Worm (Caenorhabditis elegans) whole organism, L1 larva: ENCODE results near the gene Y46B2A.3.

Source experiments
- C04F5.9 ChIP-seq: sonication (generic microtip); optimal IDR thresholded peaks from 2 replicates; lab custom pipeline; 2016; ENCODE audit warnings: missing genetic modification characterization, missing compliant biosample characterization
- C16A3.4 ChIP-seq: fragments of 150-350 bp; optimal IDR thresholded peaks from 2 replicates; lab custom pipeline; 2014; ENCODE audit warnings: missing biosample characterization, missing genetic modification characterization
- F16B12.6 ChIP-seq: fragments of 150-350 bp; optimal IDR thresholded peaks from 2 replicates; lab custom pipeline; 2014; ENCODE audit warnings: missing biosample characterization, missing genetic modification characterization
- alr-1 ChIP-seq: fragments of 200-800 bp; sonication (Bioruptor generic); optimal IDR thresholded peaks from 2 replicates; lab custom pipeline; 2018; ENCODE audit warnings: borderline replicate concordance, mild to moderate bottlenecking, missing genetic modification characterization, missing compliant biosample characterization
- ceh-8 ChIP-seq: fragments of 200-800 bp; sonication (Bioruptor generic); optimal IDR thresholded peaks from 2 replicates; lab custom pipeline; 2018; ENCODE audit warnings: mild to moderate bottlenecking, missing genetic modification characterization, moderate library complexity, missing compliant biosample characterization
- ceh-82 ChIP-seq, 3 experiments: fragments of 150-350 bp in 1 of 3; sonication (generic microtip) in 2 of 3; optimal IDR thresholded peaks; 2 replicates each; lab custom pipeline; 2014 to 2017; ENCODE audit warnings: missing biosample characterization in 3 of 3, missing genetic modification characterization in 3 of 3
- ceh-88 ChIP-seq: fragments of 200-800 bp; sonication (Bioruptor generic); IDR thresholded peaks from 2 replicates; pipeline ENCODE4 v1.3.6; 2022; ENCODE audit warnings: missing genetic modification characterization, missing compliant biosample characterization
- ces-1 ChIP-seq: fragments of 150-350 bp; optimal IDR thresholded peaks from 2 replicates; lab custom pipeline; 2014; ENCODE audit warnings: missing biosample characterization, missing genetic modification reagents, missing genetic modification characterization
- dpl-1 ChIP-seq, 3 experiments: fragments of 150-350 bp in 2 of 3; sonication (generic microtip) in 1 of 3; optimal IDR thresholded peaks; 2 replicates each; lab custom pipeline; 2014 to 2017; ENCODE audit warnings: missing biosample characterization in 3 of 3, missing genetic modification characterization in 3 of 3, missing genetic modification reagents in 3 of 3
- dsc-1 ChIP-seq: sonication (generic microtip); optimal IDR thresholded peaks from 2 replicates; lab custom pipeline; 2016; ENCODE audit warnings: mild to moderate bottlenecking, missing genetic modification characterization, missing compliant biosample characterization
- efl-1 ChIP-seq, 4 experiments: fragments of 150-350 bp; optimal IDR thresholded peaks in 3 of 4; peaks in 1 of 4; 1 replicate in 1 of 4; 2 replicates in 3 of 4; lab custom pipeline; 2014; ENCODE audit warnings: missing biosample characterization in 2 of 4, missing genetic modification characterization in 2 of 4, missing genetic modification reagents in 2 of 4
- elt-2 ChIP-seq: sonication (generic microtip); optimal IDR thresholded peaks from 2 replicates; lab custom pipeline; 2016; ENCODE audit warnings: missing genetic modification characterization, mild to moderate bottlenecking, inconsistent platforms, missing compliant biosample characterization, missing genetic modification reagents
- elt-3 ChIP-seq, 6 experiments: fragments of 150-350 bp in 1 of 6; sonication (generic microtip); optimal IDR thresholded peaks; 2 replicates each; lab custom pipeline; 2017 to 2018; ENCODE audit warnings: missing biosample characterization in 6 of 6, missing genetic modification characterization in 6 of 6, inconsistent platforms in 1 of 6
- fkh-8 ChIP-seq: sonication (generic microtip); optimal IDR thresholded peaks from 2 replicates; lab custom pipeline; 2016; ENCODE audit warnings: mild to moderate bottlenecking, missing genetic modification characterization, missing compliant biosample characterization
- fos-1 ChIP-seq: fragments of 150-350 bp; optimal IDR thresholded peaks from 2 replicates; lab custom pipeline; 2014; ENCODE audit warnings: missing biosample characterization, missing genetic modification characterization
- grh-1 ChIP-seq: fragments of 200-800 bp; sonication (Bioruptor generic); IDR thresholded peaks from 2 replicates; pipeline ENCODE4 v1.3.6; 2022; ENCODE audit warnings: missing genetic modification reagents, missing genetic modification characterization, missing compliant biosample characterization
- hpl-2 ChIP-seq: fragments of 150-350 bp; optimal IDR thresholded peaks from 2 replicates; lab custom pipeline; 2014; ENCODE audit warnings: missing biosample characterization, missing genetic modification reagents, missing genetic modification characterization
- lin-14 ChIP-seq: fragments of 200-800 bp; sonication (Bioruptor generic); optimal IDR thresholded peaks from 2 replicates; lab custom pipeline; 2018; ENCODE audit warnings: mild to moderate bottlenecking, missing genetic modification characterization, moderate library complexity, missing compliant biosample characterization
- lin-35 ChIP-seq, 2 experiments: fragments of 150-350 bp; optimal IDR thresholded peaks; 2 replicates each; lab custom pipeline; 2014; ENCODE audit warnings: missing biosample characterization in 2 of 2, missing genetic modification characterization in 2 of 2, missing genetic modification reagents in 2 of 2
- lin-39 ChIP-seq: fragments of 150-350 bp; optimal IDR thresholded peaks from 2 replicates; lab custom pipeline; 2014; ENCODE audit warnings: missing biosample characterization, missing genetic modification reagents, missing genetic modification characterization
- mab-9 ChIP-seq: fragments of 200-800 bp; sonication (Bioruptor generic); IDR thresholded peaks from 2 replicates; pipeline ENCODE4 v1.3.6; 2022; ENCODE audit warnings: missing genetic modification reagents, missing genetic modification characterization, missing compliant biosample characterization
- mdl-1 ChIP-seq, 2 experiments: fragments of 150-350 bp; optimal IDR thresholded peaks; 2 replicates each; lab custom pipeline; 2014 to 2017; ENCODE audit warnings: missing biosample characterization in 2 of 2, missing genetic modification characterization in 2 of 2, inconsistent platforms in 1 of 2
- mef-2 ChIP-seq: fragments of 150-350 bp; optimal IDR thresholded peaks from 2 replicates; lab custom pipeline; 2014; ENCODE audit warnings: missing biosample characterization, missing genetic modification characterization
- nhr-12 ChIP-seq: sonication (generic microtip); optimal IDR thresholded peaks from 2 replicates; lab custom pipeline; 2017; ENCODE audit warnings: missing biosample characterization, missing genetic modification characterization
- nhr-19 ChIP-seq: fragments of 200-800 bp; sonication (Bioruptor generic); conservative IDR thresholded peaks from 2 replicates; pipeline ENCODE4 v1.3.6; 2022; ENCODE audit warnings: missing genetic modification characterization, missing compliant biosample characterization
- nhr-20 ChIP-seq: sonication (generic microtip); optimal IDR thresholded peaks from 2 replicates; lab custom pipeline; 2016; ENCODE audit warnings: mild to moderate bottlenecking, missing genetic modification characterization, missing compliant biosample characterization
- nhr-28 ChIP-seq: fragments of 150-350 bp; optimal IDR thresholded peaks from 2 replicates; lab custom pipeline; 2014; ENCODE audit warnings: missing biosample characterization, missing genetic modification characterization
- nhr-47 ChIP-seq: sonication (generic microtip); optimal IDR thresholded peaks from 2 replicates; lab custom pipeline; 2016; ENCODE audit warnings: mild to moderate bottlenecking, missing genetic modification characterization, moderate library complexity, missing compliant biosample characterization
- nhr-71 ChIP-seq: sonication (generic microtip); optimal IDR thresholded peaks from 2 replicates; lab custom pipeline; 2016; ENCODE audit warnings: mild to moderate bottlenecking, missing genetic modification characterization, moderate library complexity, missing compliant biosample characterization
- nhr-77 ChIP-seq: fragments of 150-350 bp; optimal IDR thresholded peaks from 2 replicates; lab custom pipeline; 2014; ENCODE audit warnings: missing biosample characterization, missing genetic modification characterization
- pag-3 ChIP-seq: sonication (generic microtip); optimal IDR thresholded peaks from 2 replicates; lab custom pipeline; 2017; ENCODE audit warnings: missing genetic modification characterization, mild to moderate bottlenecking, missing compliant biosample characterization, antibody characterized with exemption, borderline replicate concordance; ENCODE audit not compliant: insufficient read depth
- pax-3 ChIP-seq: fragments of 200-800 bp; sonication (Bioruptor generic); optimal IDR thresholded peaks from 2 replicates; lab custom pipeline; 2018; ENCODE audit warnings: mild to moderate bottlenecking, missing genetic modification characterization, moderate library complexity, missing compliant biosample characterization
- pqm-1 ChIP-seq: sonication (generic microtip); optimal IDR thresholded peaks from 3 replicates; lab custom pipeline; 2017; ENCODE audit warnings: missing biosample characterization, missing genetic modification characterization
- rnt-1 ChIP-seq: sonication (generic microtip); optimal IDR thresholded peaks from 2 replicates; lab custom pipeline; 2016; ENCODE audit warnings: mild to moderate bottlenecking, missing genetic modification characterization, moderate library complexity, missing compliant biosample characterization
- sptf-1 ChIP-seq: fragments of 150-350 bp; optimal IDR thresholded peaks from 2 replicates; lab custom pipeline; 2014; ENCODE audit warnings: missing biosample characterization, missing genetic modification characterization
- tlp-1 ChIP-seq: fragments of 150-350 bp; optimal IDR thresholded peaks from 2 replicates; lab custom pipeline; 2014; ENCODE audit warnings: missing biosample characterization, missing genetic modification characterization
- unc-130 ChIP-seq: fragments of 150-350 bp; optimal IDR thresholded peaks from 2 replicates; lab custom pipeline; 2017; ENCODE audit warnings: missing biosample characterization, missing genetic modification characterization, inconsistent platforms
- unc-62 ChIP-seq: fragments of 150-350 bp; optimal IDR thresholded peaks from 2 replicates; lab custom pipeline; 2014; ENCODE audit warnings: missing biosample characterization, missing genetic modification reagents, missing genetic modification characterization
- unc-98 ChIP-seq: fragments of 200-800 bp; sonication (Bioruptor generic); IDR thresholded peaks from 2 replicates; pipeline ENCODE4 v1.3.6; 2022; ENCODE audit warnings: missing genetic modification characterization, missing compliant biosample characterization
- xbp-1 ChIP-seq: sonication (generic microtip); optimal IDR thresholded peaks from 2 replicates; lab custom pipeline; 2016; ENCODE audit warnings: missing genetic modification characterization, missing compliant biosample characterization
- zag-1 ChIP-seq: fragments of 150-350 bp; optimal IDR thresholded peaks from 2 replicates; lab custom pipeline; 2014; ENCODE audit warnings: missing biosample characterization, missing genetic modification characterization
- zip-4 ChIP-seq: fragments of 200-800 bp; sonication (Bioruptor generic); optimal IDR thresholded peaks from 2 replicates; lab custom pipeline; 2018; ENCODE audit warnings: mild to moderate bottlenecking, missing genetic modification characterization, moderate library complexity, missing compliant biosample characterization

Gene Y46B2A.3

DNA sequence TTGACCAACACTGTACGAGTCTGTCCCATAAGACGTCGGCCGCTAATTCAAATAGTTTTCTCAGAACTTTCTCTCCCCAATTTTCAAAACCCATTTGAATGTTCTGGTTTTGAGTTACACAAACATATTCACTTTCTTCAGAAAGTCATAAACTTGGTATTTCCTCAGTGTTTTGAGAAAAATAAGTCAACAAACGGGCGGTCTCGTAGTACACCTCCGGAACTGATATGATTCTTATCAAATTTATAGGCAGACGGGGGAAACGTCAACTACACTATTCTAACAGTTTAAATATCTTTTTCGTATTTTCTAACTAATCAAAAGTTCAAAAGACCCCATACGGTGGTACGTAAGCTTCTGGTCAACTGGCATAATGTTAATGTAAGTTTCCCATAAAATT is 17.5 kb upstream of the Y46B2A.3 start:
- TF ChIP-seq nhr-77 (no peak), hpl-2 (GFP tag; lab: Kevin White, UChicago) (no peak), pag-3 (tag; lab: Kevin White, UChicago) (no peak), elt-2 (tag; lab: Kevin White, UChicago) (peak; percentile 38), nhr-20 (tag; lab: Kevin White, UChicago) (peak; percentile 44), efl-1 (optimal IDR thresholded peaks at IDR 0.05; lab: Kevin White, UChicago) (no peak), efl-1 (GFP tag; optimal IDR thresholded peaks at IDR 0.05 in 1 of 2; lab: Kevin White, UChicago) (no peak), C16A3.4 (tag; lab: Kevin White, UChicago) (no peak)

DNA sequence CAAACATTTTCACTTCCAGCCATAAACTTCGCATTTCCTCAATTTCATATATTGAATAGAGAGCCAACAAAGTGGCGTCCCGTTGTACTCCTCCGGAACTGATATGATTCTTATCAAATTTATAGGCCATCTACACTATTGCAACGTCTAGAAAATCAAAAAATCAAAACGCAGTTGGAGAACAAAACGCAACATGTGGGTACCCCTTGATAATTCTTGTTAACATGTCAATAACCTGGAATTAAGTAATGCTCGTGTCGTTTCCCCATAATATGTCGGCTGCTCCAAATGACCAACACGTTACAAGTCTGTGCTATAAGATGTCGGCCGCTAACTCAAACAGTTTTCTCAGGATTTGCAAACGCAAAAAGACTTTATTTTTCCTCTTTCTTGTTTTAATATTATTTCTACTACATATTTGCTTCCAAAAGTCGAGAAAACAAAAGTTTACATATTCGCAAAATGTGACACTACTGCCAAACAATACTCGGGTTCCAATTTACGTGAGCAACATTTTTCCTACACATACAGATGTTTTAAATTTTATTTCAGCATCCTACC is 14.0 kb upstream of the Y46B2A.3 start:
- TF ChIP-seq nhr-47 (tag; lab: Kevin White, UChicago) = no peak
- TF ChIP-seq elt-2 (tag; lab: Kevin White, UChicago) = peak; percentile 79
- peak; percentile 21 for TF ChIP-seq nhr-20 (tag; lab: Kevin White, UChicago)

DNA sequence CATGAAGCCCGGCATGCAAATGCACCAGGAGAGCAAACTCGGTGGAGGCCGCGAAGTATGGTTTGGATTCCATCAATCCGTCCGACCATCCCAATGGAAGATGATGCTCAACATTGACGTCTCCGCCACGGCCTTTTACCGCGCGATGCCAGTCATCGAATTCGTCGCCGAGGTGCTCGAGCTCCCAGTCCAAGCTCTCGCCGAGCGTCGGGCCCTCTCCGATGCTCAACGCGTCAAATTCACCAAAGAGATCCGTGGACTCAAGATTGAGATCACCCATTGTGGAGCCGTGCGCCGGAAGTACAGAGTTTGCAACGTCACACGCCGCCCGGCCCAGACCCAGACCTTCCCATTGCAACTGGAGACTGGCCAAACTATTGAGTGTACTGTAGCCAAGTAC is 9.0 kb upstream of the Y46B2A.3 start:
- TF ChIP-seq ceh-88 (GFP tag; lab: Robert Waterston, UW) (no peak), sptf-1 (tag; lab: Kevin White, UChicago) (no peak), unc-130 (tag; lab: Kevin White, UChicago) (no peak), pqm-1 (tag; lab: Kevin White, UChicago) (no peak), pax-3 (tag; lab: Kevin White, UChicago) (no peak), grh-1 (no peak), C04F5.9 (tag; lab: Kevin White, UChicago) (no peak), ces-1 (GFP tag; lab: Kevin White, UChicago) (no peak), tlp-1 (no peak)
- TF ChIP-seq, all 84 proteins: peak for 0

DNA sequence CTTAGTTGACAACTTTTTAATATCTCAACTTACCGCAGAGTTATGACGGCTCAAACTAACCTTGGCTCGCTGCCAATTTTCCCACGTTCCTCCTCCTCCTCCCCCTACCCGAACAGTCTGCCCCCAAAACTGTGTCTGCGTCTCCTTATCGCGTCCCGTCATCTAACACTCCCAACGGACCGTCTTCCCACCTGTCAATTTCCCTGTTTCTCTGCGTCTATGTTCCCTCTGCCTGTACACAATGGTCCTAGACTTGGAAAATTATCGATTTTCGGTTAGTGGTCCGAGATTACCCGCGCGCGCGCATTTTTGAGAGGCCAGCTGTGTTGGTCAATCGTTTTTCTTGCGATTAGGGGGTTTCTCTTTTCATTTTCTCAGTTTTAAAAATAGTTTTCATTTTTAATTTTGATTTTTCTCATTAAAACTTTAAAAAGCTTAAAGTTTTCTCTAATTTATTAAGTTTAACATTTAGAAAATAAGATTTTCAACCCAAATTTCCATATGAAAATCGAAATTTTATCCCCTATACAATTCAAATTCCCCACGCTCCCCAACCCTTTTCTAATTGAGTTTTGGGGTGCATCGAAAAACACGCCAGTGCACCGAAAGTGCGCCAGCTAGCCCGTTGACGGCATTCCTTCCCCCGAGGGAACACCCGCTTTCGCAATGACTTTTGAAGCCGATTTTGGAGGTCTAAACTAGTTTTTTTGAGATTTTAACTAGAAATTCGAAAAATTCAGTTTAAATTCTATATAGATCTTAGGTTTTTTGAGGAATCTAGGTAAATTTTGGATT is 6.5 kb upstream of the Y46B2A.3 start, which contains the start of gene alg-2:
alg-2 (plus strand) TSS at position 220 of the 795 bp plus-strand sequence.
- TF ChIP-seq F16B12.6 (tag; lab: Kevin White, UChicago) (peak; percentile 47), nhr-20 (tag; lab: Kevin White, UChicago) (peak; percentile 26), zip-4 (GFP tag; lab: Kevin White, UChicago) (no peak), lin-35 (GFP tag; optimal IDR thresholded peaks at IDR 0.05; lab: Kevin White, UChicago) (peak; percentile 62 to 68), mef-2 (tag; lab: Kevin White, UChicago) (no peak), dpl-1 (GFP tag; optimal IDR thresholded peaks at IDR 0.05; lab: Kevin White, UChicago) (peak; percentile 45 to 69 (median 48)), fos-1 (tag; lab: Kevin White, UChicago) (no peak), zag-1 (tag; lab: Kevin White, UChicago) (no peak), lin-39 (tag; lab: Kevin White, UChicago) (no peak), mab-9 (GFP tag; lab: Robert Waterston, UW) (no peak), rnt-1 (tag; lab: Kevin White, UChicago) (peak; percentile 60), nhr-12 (tag; lab: Kevin White, UChicago) (no peak), nhr-47 (tag; lab: Kevin White, UChicago) (peak; percentile 55), C04F5.9 (tag; lab: Kevin White, UChicago) (no peak), mdl-1 (tag; optimal IDR thresholded peaks at IDR 0.05; lab: Kevin White, UChicago) (no peak), elt-3 (tag; optimal IDR thresholded peaks at IDR 0.05; lab: Kevin White, UChicago) (peak in 1 of 6 experiments; percentile 24), nhr-19 (GFP tag; lab: Robert Waterston, UW) (peak; percentile 23; the same call in 1 of the 2 replicates), unc-98 (GFP tag; lab: Robert Waterston, UW) (no peak), xbp-1 (peak; percentile 14), ceh-82 (tag; optimal IDR thresholded peaks at IDR 0.05; lab: Kevin White, UChicago) (peak in 2 of 3 experiments; percentile 6 to 71), unc-62 (GFP tag; lab: Kevin White, UChicago) (no peak), ceh-8 (GFP tag; lab: Kevin White, UChicago) (no peak), nhr-71 (tag; lab: Kevin White, UChicago) (peak; percentile 53), nhr-28 (tag; lab: Kevin White, UChicago) (no peak), efl-1 (optimal IDR thresholded peaks at IDR 0.05; lab: Kevin White, UChicago) (peak; percentile 56), efl-1 (GFP tag; optimal IDR thresholded peaks at IDR 0.05 in 1 of 2; lab: Kevin White, UChicago) (peak; percentile 67 to 95), dsc-1 (tag; lab: Kevin White, UChicago) (peak; percentile 15), fkh-8 (peak; percentile 22), alr-1 (tag; lab: Kevin White, UChicago) (no peak), pag-3 (tag; lab: Kevin White, UChicago) (no peak), lin-14 (GFP tag; lab: Kevin White, UChicago) (peak; percentile 86)
